Fruit fly (Drosophila melanogaster) whole organism, embryonic: ENCODE measurements around the gene ihog.

ENCODE experiments used
- ATbp ChIP-seq: fragments of 200-800 bp; sonication (Bioruptor generic); optimal IDR thresholded peaks from 2 replicates; lab custom pipeline; 2017; ENCODE audit warnings: missing biosample characterization, mild to moderate bottlenecking, missing genetic modification characterization, missing genetic modification reagents
- BEAF-32 ChIP-seq: fragments of 200-800 bp; sonication (Bioruptor generic); optimal IDR thresholded peaks from 3 replicates; lab custom pipeline; 2017; ENCODE audit warnings: missing biosample characterization, missing genetic modification characterization, mild to moderate bottlenecking, moderate library complexity, missing genetic modification reagents
- CG12155 ChIP-seq: fragments of 200-800 bp; sonication (Bioruptor generic); optimal IDR thresholded peaks from 3 replicates; lab custom pipeline; 2016; ENCODE audit warnings: missing biosample characterization, missing genetic modification characterization
- CG13287 ChIP-seq: fragments of 200-800 bp; sonication (Bioruptor generic); IDR thresholded peaks from 2 replicates; pipeline ENCODE4 v1.3.6; 2022; ENCODE audit warnings: missing biosample characterization, missing genetic modification characterization; ENCODE audit not compliant: partially characterized antibody
- CG13775 ChIP-seq: fragments of 200-800 bp; sonication (Bioruptor generic); optimal IDR thresholded peaks from 3 replicates; lab custom pipeline; 2017; ENCODE audit warnings: missing biosample characterization, mild to moderate bottlenecking, missing genetic modification characterization
- CG15601 ChIP-seq: fragments of 200-800 bp; sonication (Bioruptor generic); optimal IDR thresholded peaks from 3 replicates; lab custom pipeline; 2019; ENCODE audit warnings: missing biosample characterization, mild to moderate bottlenecking, missing genetic modification characterization, moderate library complexity
- CG17385 ChIP-seq: fragments of 200-800 bp; sonication (Bioruptor generic); optimal IDR thresholded peaks from 3 replicates; lab custom pipeline; 2018; ENCODE audit warnings: missing biosample characterization, mild to moderate bottlenecking, missing genetic modification characterization
- CG17612 ChIP-seq: fragments of 200-800 bp; sonication (Bioruptor generic); IDR thresholded peaks from 2 replicates; pipeline ENCODE4 v1.3.6; 2022; ENCODE audit warnings: missing biosample characterization, missing genetic modification characterization
- CG18619 ChIP-seq: fragments of 200-800 bp; sonication (Bioruptor generic); optimal IDR thresholded peaks from 3 replicates; lab custom pipeline; 2017; ENCODE audit warnings: missing biosample characterization, mild to moderate bottlenecking, missing genetic modification characterization
- CG2116 ChIP-seq: fragments of 200-800 bp; sonication (Bioruptor generic); optimal IDR thresholded peaks from 3 replicates; lab custom pipeline; 2018; ENCODE audit warnings: missing biosample characterization, mild to moderate bottlenecking, missing genetic modification characterization
- CG30020 ChIP-seq: fragments of 200-800 bp; optimal IDR thresholded peaks from 2 replicates; lab custom pipeline; 2019; ENCODE audit warnings: missing biosample characterization, mild to moderate bottlenecking, missing genetic modification characterization, moderate library complexity
- CG34224 ChIP-seq: fragments of 200-800 bp; sonication (Bioruptor generic); IDR thresholded peaks from 3 replicates; pipeline ENCODE4 v1.3.6; 2022; ENCODE audit warnings: missing biosample characterization, missing genetic modification characterization; ENCODE audit not compliant: partially characterized antibody
- CG34422 ChIP-seq: fragments of 200-800 bp; sonication (Bioruptor generic); IDR thresholded peaks from 3 replicates; pipeline ENCODE4 v1.3.6; 2022; ENCODE audit warnings: missing biosample characterization, missing genetic modification characterization
- CG8290 ChIP-seq, 3 experiments: fragments of 200-800 bp; sonication (Bioruptor generic); optimal IDR thresholded peaks; 2 replicates each; lab custom pipeline; 2016 to 2019; ENCODE audit warnings: missing biosample characterization in 3 of 3, missing genetic modification characterization in 3 of 3, mild to moderate bottlenecking in 2 of 3, moderate library complexity in 1 of 3
- CG9727 ChIP-seq: fragments of 200-800 bp; sonication (Bioruptor generic); optimal IDR thresholded peaks from 3 replicates; lab custom pipeline; 2017; ENCODE audit warnings: missing biosample characterization, mild to moderate bottlenecking, missing genetic modification characterization
- CG9876 ChIP-seq: fragments of 200-800 bp; sonication (Bioruptor generic); optimal IDR thresholded peaks from 2 replicates; lab custom pipeline; 2016; ENCODE audit warnings: missing biosample characterization, missing genetic modification characterization
- Dll ChIP-seq: fragments of 200-800 bp; sonication (Bioruptor generic); IDR thresholded peaks from 4 replicates; pipeline ENCODE4 v1.3.6; 2022; ENCODE audit warnings: missing biosample characterization, missing genetic modification characterization; ENCODE audit not compliant: partially characterized antibody
- Doc3 ChIP-seq: fragments of 200-800 bp; sonication (Bioruptor generic); IDR thresholded peaks from 3 replicates; pipeline ENCODE4 v1.3.6; 2022; ENCODE audit warnings: missing biosample characterization, missing genetic modification characterization; ENCODE audit not compliant: partially characterized antibody
- Dref ChIP-seq: fragments of 200-800 bp; sonication (Bioruptor generic); IDR thresholded peaks from 2 replicates; pipeline ENCODE4 v1.3.6; 2022; ENCODE audit warnings: missing biosample characterization, missing genetic modification characterization
- HLH4C ChIP-seq: fragments of 200-800 bp; sonication (Bioruptor generic); IDR thresholded peaks from 3 replicates; pipeline ENCODE4 v1.3.6; 2022; ENCODE audit warnings: missing biosample characterization, missing genetic modification characterization; ENCODE audit not compliant: partially characterized antibody
- MBD-R2 ChIP-seq: fragments of 200-800 bp; sonication (Bioruptor generic); IDR thresholded peaks from 2 replicates; pipeline ENCODE4 v1.3.6; 2022; ENCODE audit warnings: missing biosample characterization, missing genetic modification characterization
- MESR4 ChIP-seq: fragments of 200-800 bp; sonication (Bioruptor generic); optimal IDR thresholded peaks from 2 replicates; lab custom pipeline; 2018; ENCODE audit warnings: missing biosample characterization, mild to moderate bottlenecking, missing genetic modification characterization, moderate library complexity
- Mes4 ChIP-seq: fragments of 200-800 bp; sonication (Bioruptor generic); optimal IDR thresholded peaks from 2 replicates; lab custom pipeline; 2016; ENCODE audit warnings: missing biosample characterization, missing genetic modification characterization
- NfI ChIP-seq: fragments of 200-800 bp; sonication (Bioruptor generic); optimal IDR thresholded peaks from 3 replicates; lab custom pipeline; 2018; ENCODE audit warnings: missing biosample characterization, mild to moderate bottlenecking, missing genetic modification characterization, moderate library complexity
- Oli ChIP-seq: fragments of 200-800 bp; sonication (Bioruptor generic); optimal IDR thresholded peaks from 2 replicates; lab custom pipeline; 2018; ENCODE audit warnings: missing biosample characterization, mild to moderate bottlenecking, missing genetic modification characterization, moderate library complexity
- Pdp1 ChIP-seq, 2 experiments: fragments of 200-800 bp; sonication (Bioruptor generic); optimal IDR thresholded peaks; 3 replicates each; lab custom pipeline; 2016; ENCODE audit warnings: missing biosample characterization in 2 of 2, missing genetic modification characterization in 2 of 2, mild to moderate bottlenecking in 1 of 2, moderate library complexity in 1 of 2
- Scr ChIP-seq: fragments of 200-800 bp; sonication (Bioruptor generic); IDR thresholded peaks from 2 replicates; pipeline ENCODE4 v1.3.6; 2022; ENCODE audit warnings: missing biosample characterization, missing genetic modification characterization; ENCODE audit not compliant: partially characterized antibody
- Sry-δ ChIP-seq: fragments of 200-800 bp; sonication (Bioruptor generic); optimal IDR thresholded peaks from 2 replicates; lab custom pipeline; 2016; ENCODE audit warnings: missing biosample characterization, missing genetic modification characterization
- YL-1 ChIP-seq: fragments of 200-800 bp; sonication (Bioruptor generic); optimal IDR thresholded peaks from 3 replicates; lab custom pipeline; 2017; ENCODE audit warnings: missing biosample characterization, mild to moderate bottlenecking, missing genetic modification characterization
- ab ChIP-seq: fragments of 200-800 bp; sonication (Bioruptor generic); optimal IDR thresholded peaks from 2 replicates; lab custom pipeline; 2016; ENCODE audit warnings: missing biosample characterization, missing genetic modification characterization
- amos ChIP-seq: fragments of 200-800 bp; sonication (Bioruptor generic); IDR thresholded peaks from 2 replicates; pipeline ENCODE4 v1.3.6; 2022; ENCODE audit warnings: missing biosample characterization, missing genetic modification characterization; ENCODE audit not compliant: partially characterized antibody
- ara ChIP-seq: fragments of 200-800 bp; sonication (Bioruptor generic); IDR thresholded peaks from 2 replicates; pipeline ENCODE4 v1.3.6; 2022; ENCODE audit warnings: missing biosample characterization, missing genetic modification characterization
- chinmo ChIP-seq: fragments of 200-800 bp; sonication (Bioruptor generic); IDR thresholded peaks from 4 replicates; pipeline ENCODE4 v1.3.6; 2022; ENCODE audit warnings: missing biosample characterization, missing genetic modification characterization; ENCODE audit not compliant: partially characterized antibody
- crol ChIP-seq: fragments of 200-800 bp; sonication (Bioruptor generic); IDR thresholded peaks from 2 replicates; pipeline ENCODE4 v1.3.6; 2022; ENCODE audit warnings: missing biosample characterization, missing genetic modification characterization
- crp ChIP-seq, 2 experiments: fragments of 200-800 bp; sonication (Bioruptor generic); optimal IDR thresholded peaks; 2 replicates in 1 of 2; 3 replicates in 1 of 2; lab custom pipeline; 2017; ENCODE audit warnings: missing biosample characterization in 2 of 2, missing genetic modification characterization in 2 of 2, mild to moderate bottlenecking in 1 of 2, moderate library complexity in 1 of 2
- dm ChIP-seq: fragments of 200-800 bp; sonication (Bioruptor generic); optimal IDR thresholded peaks from 3 replicates; lab custom pipeline; 2016; ENCODE audit warnings: missing biosample characterization, missing genetic modification characterization
- kah ChIP-seq: fragments of 200-800 bp; sonication (Bioruptor generic); optimal IDR thresholded peaks from 2 replicates; lab custom pipeline; 2018; ENCODE audit warnings: missing biosample characterization, mild to moderate bottlenecking, missing genetic modification characterization
- org-1 ChIP-seq: fragments of 200-800 bp; sonication (Bioruptor generic); optimal IDR thresholded peaks from 2 replicates; lab custom pipeline; 2017; ENCODE audit warnings: missing biosample characterization, missing genetic modification characterization
- pzg ChIP-seq: fragments of 200-800 bp; sonication (Bioruptor generic); optimal IDR thresholded peaks from 3 replicates; lab custom pipeline; 2018; ENCODE audit warnings: missing biosample characterization, mild to moderate bottlenecking, missing genetic modification characterization, moderate library complexity
- row ChIP-seq: fragments of 200-800 bp; sonication (Bioruptor generic); IDR thresholded peaks from 3 replicates; pipeline ENCODE4 v1.3.6; 2022; ENCODE audit warnings: missing biosample characterization, missing genetic modification characterization
- sens ChIP-seq: fragments of 200-800 bp; sonication (Bioruptor generic); peaks from one replicate; lab custom pipeline; 2016; ENCODE audit warnings: missing biosample characterization, missing genetic modification characterization
- shn ChIP-seq: fragments of 200-800 bp; sonication (Bioruptor generic); optimal IDR thresholded peaks from 3 replicates; lab custom pipeline; 2016; ENCODE audit warnings: missing biosample characterization, missing genetic modification characterization
- sqz ChIP-seq: fragments of 200-800 bp; sonication (Bioruptor generic); optimal IDR thresholded peaks from 3 replicates; lab custom pipeline; 2018; ENCODE audit warnings: missing biosample characterization, mild to moderate bottlenecking, missing genetic modification characterization
- stwl ChIP-seq: fragments of 200-800 bp; sonication (Bioruptor generic); optimal IDR thresholded peaks from 3 replicates; lab custom pipeline; 2018; ENCODE audit warnings: missing biosample characterization, mild to moderate bottlenecking, missing genetic modification characterization, moderate library complexity
- tx ChIP-seq: fragments of 200-800 bp; sonication (Bioruptor generic); optimal IDR thresholded peaks from 2 replicates; lab custom pipeline; 2016; ENCODE audit warnings: missing biosample characterization, missing genetic modification characterization
- unc-4 ChIP-seq: fragments of 200-800 bp; sonication (Bioruptor generic); IDR thresholded peaks from 2 replicates; pipeline ENCODE4 v1.3.6; 2022; ENCODE audit warnings: missing biosample characterization, missing genetic modification characterization; ENCODE audit not compliant: partially characterized antibody
- vvl ChIP-seq: fragments of 200-800 bp; sonication (Bioruptor generic); IDR thresholded peaks from 2 replicates; pipeline ENCODE4 v1.3.6; 2022; ENCODE audit warnings: missing biosample characterization, missing genetic modification characterization
- wor ChIP-seq: fragments of 200-800 bp; sonication (Bioruptor generic); IDR thresholded peaks from 2 replicates; pipeline ENCODE4 v1.3.6; 2022; ENCODE audit warnings: missing biosample characterization, missing genetic modification characterization
- zen2 ChIP-seq: fragments of 200-800 bp; sonication (Bioruptor generic); IDR thresholded peaks from 3 replicates; pipeline ENCODE4 v1.3.6; 2022; ENCODE audit warnings: missing biosample characterization, missing genetic modification characterization; ENCODE audit not compliant: partially characterized antibody

Gene ihog

dm6 chr2L:6960165-6960564 lies 11.6 kb upstream of the ihog start, which contains the start of the genes Atac1 and Hmgcl:
Atac1 (minus strand) TSS chr2L:6960328.
Hmgcl (plus strand) TSS chr2L:6960377.
- TF ChIP-seq CG13775, result peak; percentile 92
- peak; percentile 23; the same call in 1 of the 3 replicates for TF ChIP-seq CG34224 (GFP tag; lab: Robert Waterston, UW)
- no peak for TF ChIP-seq CG12155
- peak; percentile 78 for TF ChIP-seq MBD-R2 (GFP tag; lab: Robert Waterston, UW)
- TF ChIP-seq Scr (GFP tag; lab: Robert Waterston, UW), result 0 out of 2 replicates have a peak, but pooled peaks have one; percentile 16
- TF ChIP-seq crol (GFP tag; lab: Robert Waterston, UW), result no peak
- TF ChIP-seq row (GFP tag; lab: Robert Waterston, UW), result peak; percentile 9; the same call in 1 of the 3 replicates
- TF ChIP-seq pzg (GFP tag; lab: Kevin White, UChicago), result peak; percentile 19
- 0 out of 3 replicates have a peak, but pooled peaks have one; percentile 18 for TF ChIP-seq Doc3 (GFP tag; lab: Robert Waterston, UW)
- no peak for TF ChIP-seq shn (GFP tag; lab: Kevin White, UChicago)
- peak; percentile 17 for TF ChIP-seq dm
- TF ChIP-seq Sry-δ, result peak; percentile 76
- TF ChIP-seq sens (GFP tag; lab: Kevin White, UChicago), result peak; percentile 5
- TF ChIP-seq CG18619 (GFP tag; lab: Kevin White, UChicago), result no peak
- TF ChIP-seq amos (GFP tag; lab: Robert Waterston, UW), result peak; percentile 6; the same call in 1 of the 2 replicates
- peak; percentile 18; the same call in 1 of the 3 replicates for TF ChIP-seq HLH4C (GFP tag; lab: Robert Waterston, UW)
- TF ChIP-seq stwl, result no peak
- peak; percentile 65 for TF ChIP-seq Dref (GFP tag; lab: Robert Waterston, UW)
- TF ChIP-seq zen2 (GFP tag; lab: Robert Waterston, UW), result peak; percentile 35; the same call in 1 of the 3 replicates
- peak; percentile 14 for TF ChIP-seq CG2116 (GFP tag; lab: Kevin White, UChicago)
- TF ChIP-seq vvl (GFP tag; lab: Robert Waterston, UW), result 0 out of 2 replicates have a peak, but pooled peaks have one; percentile 32
- peak; percentile 35 for TF ChIP-seq BEAF-32 (GFP tag; lab: Kevin White, UChicago)
- peak; percentile 89 for TF ChIP-seq CG17385 (GFP tag; lab: Kevin White, UChicago)
- peak in 1 of 2 experiments; percentile 87 for TF ChIP-seq Pdp1 (GFP tag; optimal IDR thresholded peaks at IDR 0.05; lab: Kevin White, UChicago)
- no peak for TF ChIP-seq CG15601 (tag; lab: Kevin White, UChicago)
- no peak for TF ChIP-seq sqz (GFP tag; lab: Kevin White, UChicago)
- TF ChIP-seq YL-1 (GFP tag; lab: Kevin White, UChicago), result peak; percentile 3
- TF ChIP-seq CG8290 (GFP tag; optimal IDR thresholded peaks at IDR 0.05; lab: Kevin White, UChicago), result peak; percentile 63
- TF ChIP-seq CG8290 (tag; optimal IDR thresholded peaks at IDR 0.05; lab: Kevin White, UChicago), result no peak
- TF ChIP-seq Mes4, result no peak
- TF ChIP-seq MESR4 (GFP tag; lab: Kevin White, UChicago), result peak; percentile 42
- peak; percentile 46; the same call in 1 of the 2 replicates for TF ChIP-seq unc-4 (GFP tag; lab: Robert Waterston, UW)
- peak; percentile 68 for TF ChIP-seq Dll (GFP tag; lab: Robert Waterston, UW)
- no peak for TF ChIP-seq CG9876 (GFP tag; lab: Kevin White, UChicago)
- TF ChIP-seq CG13287 (GFP tag; lab: Robert Waterston, UW), result peak; percentile 53
- TF ChIP-seq crp (GFP tag; optimal IDR thresholded peaks at IDR 0.05; lab: Kevin White, UChicago), result peak in 1 of 2 experiments; percentile 78
- TF ChIP-seq chinmo, result 0 out of 4 replicates have a peak, but pooled peaks have one; percentile 36

- TF ChIP-seq ab, result no peak
- no peak for TF ChIP-seq ara (GFP tag; lab: Robert Waterston, UW)
- no peak for TF ChIP-seq kah
- no peak for TF ChIP-seq org-1 (GFP tag; lab: Kevin White, UChicago)
- no peak for TF ChIP-seq CG17612
- no peak for TF ChIP-seq tx (GFP tag; lab: Kevin White, UChicago)
- peak; percentile 55 for TF ChIP-seq NfI (GFP tag; lab: Kevin White, UChicago)
- peak; percentile 44 for TF ChIP-seq CG9727 (GFP tag; lab: Kevin White, UChicago)
- TF ChIP-seq CG34422, result 0 out of 3 replicates have a peak, but pooled peaks have one; percentile 45
- TF ChIP-seq wor, result no peak
- peak; percentile 17 for TF ChIP-seq CG30020 (tag; lab: Kevin White, UChicago)
- no peak for TF ChIP-seq ATbp (GFP tag; lab: Kevin White, UChicago)
- no peak for TF ChIP-seq Oli
Measured at dm6 chr2L:6956725-6957124, 8.1 kb upstream of the ihog start, which contains the start of the genes CG13775 and CG3430. CG13775 (minus strand) TSS chr2L:6956950. CG3430 (plus strand) TSS chr2L:6957008.
